Worm (Caenorhabditis elegans) whole organism, L4 larva: ENCODE results near the gene fipr-14.

Experiments
- F44E2.7 ChIP-seq: fragments of 200-800 bp; sonication (Bioruptor generic); IDR thresholded peaks from 2 replicates; pipeline ENCODE4 v2.1.2; 2022; ENCODE audit warnings: missing genetic modification characterization, missing compliant biosample characterization
- F49E8.2 ChIP-seq: sonication (generic microtip); optimal IDR thresholded peaks from 2 replicates; lab custom pipeline; 2016; ENCODE audit warnings: missing compliant biosample characterization, mild to moderate bottlenecking, missing genetic modification characterization, borderline replicate concordance
- R02D3.7 ChIP-seq: fragments of 150-350 bp; sonication (generic microtip); optimal IDR thresholded peaks from 3 replicates; lab custom pipeline; 2014; ENCODE audit warnings: missing biosample characterization, missing genetic modification characterization
- Y48G9A.11 ChIP-seq: fragments of 200-800 bp; sonication (Bioruptor generic); IDR thresholded peaks from 2 replicates; pipeline ENCODE4 v1.3.6; 2022; ENCODE audit warnings: missing genetic modification reagents, missing genetic modification characterization, missing compliant biosample characterization
- Y5F2A.4 ChIP-seq: fragments of 200-800 bp; sonication (Bioruptor generic); optimal IDR thresholded peaks from 2 replicates; lab custom pipeline; 2018; ENCODE audit warnings: mild to moderate bottlenecking, missing genetic modification characterization, missing compliant biosample characterization
- ZK337.2 ChIP-seq: fragments of 200-800 bp; sonication (Bioruptor generic); IDR thresholded peaks from 2 replicates; pipeline ENCODE4 v1.3.6; 2022; ENCODE audit warnings: missing genetic modification reagents, missing genetic modification characterization, missing compliant biosample characterization
- ZK546.5 ChIP-seq, 2 experiments: sonication (generic microtip); optimal IDR thresholded peaks; 2 replicates each; lab custom pipeline; 2017; ENCODE audit warnings: missing biosample characterization in 2 of 2, missing genetic modification characterization in 2 of 2
- aha-1 ChIP-seq: fragments of 150-350 bp; peaks from one replicate; lab custom pipeline; 2014; ENCODE audit warnings: missing biosample characterization, missing genetic modification characterization
- aly-2 ChIP-seq: sonication (generic microtip); optimal IDR thresholded peaks from 2 replicates; lab custom pipeline; 2018; ENCODE audit warnings: missing biosample characterization, missing genetic modification characterization
- attf-4 ChIP-seq: sonication (generic microtip); optimal IDR thresholded peaks from 3 replicates; lab custom pipeline; 2017; ENCODE audit warnings: missing biosample characterization, missing genetic modification characterization
- ceh-28 ChIP-seq: fragments of 150-350 bp; optimal IDR thresholded peaks from 2 replicates; lab custom pipeline; 2014; ENCODE audit warnings: missing biosample characterization, missing genetic modification reagents, missing genetic modification characterization
- ceh-32 ChIP-seq: sonication (generic microtip); optimal IDR thresholded peaks from 2 replicates; lab custom pipeline; 2016; ENCODE audit warnings: mild to moderate bottlenecking, missing genetic modification characterization, missing compliant biosample characterization; ENCODE audit not compliant: poor library complexity
- ceh-62 ChIP-seq: sonication (generic microtip); optimal IDR thresholded peaks from 2 replicates; lab custom pipeline; 2017; ENCODE audit warnings: missing biosample characterization, missing genetic modification characterization
- ceh-82 ChIP-seq: sonication (generic microtip); optimal IDR thresholded peaks from 2 replicates; lab custom pipeline; 2017; ENCODE audit warnings: missing biosample characterization, missing genetic modification characterization
- ctbp-1 ChIP-seq: fragments of 200-800 bp; sonication (Bioruptor generic); IDR thresholded peaks from 2 replicates; pipeline ENCODE4 v1.3.6; 2022; ENCODE audit warnings: missing genetic modification reagents, missing genetic modification characterization, missing compliant biosample characterization
- daf-19 ChIP-seq: fragments of 200-800 bp; sonication (Bioruptor generic); conservative IDR thresholded peaks from 2 replicates; pipeline ENCODE4 v1.3.6; 2022; ENCODE audit warnings: missing genetic modification characterization, missing compliant biosample characterization
- duxl-1 ChIP-seq: sonication (generic microtip); optimal IDR thresholded peaks from 2 replicates; lab custom pipeline; 2016; ENCODE audit warnings: mild to moderate bottlenecking, missing genetic modification characterization, moderate library complexity, missing compliant biosample characterization; ENCODE audit not compliant: poor library complexity
- egl-27 ChIP-seq: sonication (generic microtip); optimal IDR thresholded peaks from 3 replicates; lab custom pipeline; 2017; ENCODE audit warnings: missing biosample characterization, missing genetic modification reagents, missing genetic modification characterization
- egl-43 ChIP-seq: fragments of 200-800 bp; sonication (Bioruptor generic); IDR thresholded peaks from 2 replicates; pipeline ENCODE4 v1.3.6; 2022; ENCODE audit warnings: missing genetic modification reagents, missing genetic modification characterization, missing compliant biosample characterization
- fkh-10 ChIP-seq: fragments of 150-350 bp; optimal IDR thresholded peaks from 2 replicates; lab custom pipeline; 2014; ENCODE audit warnings: missing biosample characterization, missing genetic modification reagents, missing genetic modification characterization
- fos-1 ChIP-seq: fragments of 150-350 bp; optimal IDR thresholded peaks from 2 replicates; lab custom pipeline; 2014; ENCODE audit warnings: missing biosample characterization, missing genetic modification characterization
- gei-8 ChIP-seq: fragments of 200-800 bp; sonication (Bioruptor generic); optimal IDR thresholded peaks from 2 replicates; lab custom pipeline; 2018; ENCODE audit warnings: mild to moderate bottlenecking, missing genetic modification characterization, missing compliant biosample characterization
- hlh-11 ChIP-seq: fragments of 200-800 bp; sonication (Bioruptor generic); optimal IDR thresholded peaks from 2 replicates; lab custom pipeline; 2018; ENCODE audit warnings: mild to moderate bottlenecking, missing genetic modification characterization, missing compliant biosample characterization
- lim-7 ChIP-seq: fragments of 200-800 bp; sonication (Bioruptor generic); IDR thresholded peaks from 2 replicates; pipeline ENCODE4 v1.3.6; 2022; ENCODE audit warnings: missing genetic modification characterization, missing compliant biosample characterization
- lin-1 ChIP-seq: fragments of 200-800 bp; sonication (Bioruptor generic); IDR thresholded peaks from 2 replicates; pipeline ENCODE4 v1.3.6; 2022; ENCODE audit warnings: missing genetic modification reagents, missing genetic modification characterization, missing compliant biosample characterization
- lin-15B ChIP-seq: fragments of 150-350 bp; sonication (generic microtip); optimal IDR thresholded peaks from 3 replicates; lab custom pipeline; 2014; ENCODE audit warnings: missing biosample characterization, missing genetic modification characterization
- lin-38 ChIP-seq: fragments of 200-800 bp; sonication (Bioruptor generic); IDR thresholded peaks from 2 replicates; pipeline ENCODE4 v1.3.6; 2022; ENCODE audit warnings: missing genetic modification reagents, missing genetic modification characterization, missing compliant biosample characterization
- lin-39 ChIP-seq: fragments of 150-350 bp; optimal IDR thresholded peaks from 2 replicates; lab custom pipeline; 2014; ENCODE audit warnings: missing biosample characterization, missing genetic modification reagents, missing genetic modification characterization
- lir-3 ChIP-seq: sonication (generic microtip); optimal IDR thresholded peaks from 2 replicates; lab custom pipeline; 2016; ENCODE audit warnings: mild to moderate bottlenecking, missing genetic modification characterization, missing compliant biosample characterization
- mdl-1 ChIP-seq, 2 experiments: fragments of 150-350 bp in 1 of 2; sonication (generic microtip) in 1 of 2; optimal IDR thresholded peaks; 2 replicates each; lab custom pipeline; 2014 to 2017; ENCODE audit warnings: missing biosample characterization in 2 of 2, missing genetic modification characterization in 2 of 2
- mxl-2 ChIP-seq: fragments of 200-800 bp; sonication (Bioruptor generic); conservative IDR thresholded peaks from 2 replicates; pipeline ENCODE4 v1.3.6; 2022; ENCODE audit warnings: missing genetic modification reagents, missing genetic modification characterization, missing compliant biosample characterization
- nhr-11 ChIP-seq: fragments of 150-350 bp; optimal IDR thresholded peaks from 2 replicates; lab custom pipeline; 2014; ENCODE audit warnings: missing biosample characterization, missing genetic modification characterization
- nhr-111 ChIP-seq: fragments of 200-800 bp; sonication (Bioruptor generic); optimal IDR thresholded peaks from 2 replicates; lab custom pipeline; 2018; ENCODE audit warnings: mild to moderate bottlenecking, missing genetic modification characterization, missing compliant biosample characterization
- nhr-25 ChIP-seq: sonication (generic microtip); optimal IDR thresholded peaks from 2 replicates; lab custom pipeline; 2017; ENCODE audit warnings: missing genetic modification characterization, mild to moderate bottlenecking, missing compliant biosample characterization, antibody characterized with exemption, moderate library complexity, borderline replicate concordance; ENCODE audit not compliant: insufficient read depth
- nhr-28 ChIP-seq: fragments of 150-350 bp; optimal IDR thresholded peaks from 2 replicates; lab custom pipeline; 2014; ENCODE audit warnings: missing biosample characterization, missing genetic modification characterization
- nhr-42 ChIP-seq: fragments of 200-800 bp; sonication (Bioruptor generic); IDR thresholded peaks from 2 replicates; pipeline ENCODE4 v1.3.6; 2022; ENCODE audit warnings: missing genetic modification characterization, missing compliant biosample characterization
- nhr-6 ChIP-seq: fragments of 150-350 bp; optimal IDR thresholded peaks from 2 replicates; lab custom pipeline; 2014; ENCODE audit warnings: missing biosample characterization, missing genetic modification characterization
- nhr-76 ChIP-seq: fragments of 150-350 bp; optimal IDR thresholded peaks from 2 replicates; lab custom pipeline; 2014; ENCODE audit warnings: missing biosample characterization, missing genetic modification characterization
- nhr-77 ChIP-seq: fragments of 150-350 bp; optimal IDR thresholded peaks from 2 replicates; lab custom pipeline; 2014; ENCODE audit warnings: missing biosample characterization, missing genetic modification characterization
- php-3 ChIP-seq: fragments of 200-800 bp; sonication (Bioruptor generic); IDR thresholded peaks from 2 replicates; pipeline ENCODE4 v1.3.6; 2022; ENCODE audit warnings: missing genetic modification reagents, missing genetic modification characterization, missing compliant biosample characterization
- pqm-1 ChIP-seq: sonication (generic microtip); optimal IDR thresholded peaks from 2 replicates; lab custom pipeline; 2017; ENCODE audit warnings: missing biosample characterization, missing genetic modification characterization
- saeg-2 ChIP-seq: fragments of 200-800 bp; sonication (Bioruptor generic); IDR thresholded peaks from 2 replicates; pipeline ENCODE4 v1.3.6; 2022; ENCODE audit warnings: missing genetic modification reagents, missing genetic modification characterization, missing compliant biosample characterization
- sdz-12 ChIP-seq: fragments of 200-800 bp; sonication (Bioruptor generic); optimal IDR thresholded peaks from 2 replicates; lab custom pipeline; 2018; ENCODE audit warnings: mild to moderate bottlenecking, missing genetic modification characterization, missing compliant biosample characterization
- set-16 ChIP-seq: fragments of 200-800 bp; sonication (Bioruptor generic); IDR thresholded peaks from 2 replicates; pipeline ENCODE4 v1.3.6; 2022; ENCODE audit warnings: missing genetic modification reagents, missing genetic modification characterization, missing compliant biosample characterization
- skn-1 ChIP-seq: fragments of 150-350 bp; optimal IDR thresholded peaks from 2 replicates; lab custom pipeline; 2014; ENCODE audit warnings: missing biosample characterization, missing genetic modification characterization
- snpc-4 ChIP-seq: fragments of 150-350 bp; optimal IDR thresholded peaks from 2 replicates; lab custom pipeline; 2014; ENCODE audit warnings: missing biosample characterization, missing genetic modification characterization
- spr-1 ChIP-seq: sonication (generic microtip); optimal IDR thresholded peaks from 2 replicates; lab custom pipeline; 2016; ENCODE audit warnings: mild to moderate bottlenecking, missing genetic modification characterization, missing compliant biosample characterization
- unc-62 ChIP-seq, 3 experiments: fragments of 150-350 bp in 1 of 3; sonication (generic microtip); optimal IDR thresholded peaks in 2 of 3; peaks in 1 of 3; 1 replicate in 1 of 3; 2 replicates in 2 of 3; lab custom pipeline; 2014 to 2017; ENCODE audit warnings: missing biosample characterization in 3 of 3, missing genetic modification characterization in 3 of 3, missing genetic modification reagents in 3 of 3, missing genotype in 1 of 3
- vab-7 ChIP-seq: fragments of 200-800 bp; sonication (Bioruptor generic); IDR thresholded peaks from 2 replicates; pipeline ENCODE4 v1.3.6; 2022; ENCODE audit warnings: missing genetic modification reagents, missing genetic modification characterization, missing compliant biosample characterization
- zfp-2 ChIP-seq: sonication (generic microtip); optimal IDR thresholded peaks from 2 replicates; lab custom pipeline; 2016; ENCODE audit warnings: mild to moderate bottlenecking, missing genetic modification characterization, missing compliant biosample characterization
- zfp-3 ChIP-seq: fragments of 200-800 bp; sonication (Bioruptor generic); conservative IDR thresholded peaks from 2 replicates; pipeline ENCODE4 v1.3.6; 2022; ENCODE audit warnings: missing genetic modification reagents, missing genetic modification characterization, missing compliant biosample characterization
- ztf-7 ChIP-seq: fragments of 150-350 bp; optimal IDR thresholded peaks from 2 replicates; lab custom pipeline; 2014; ENCODE audit warnings: missing biosample characterization, missing genetic modification characterization

Gene fipr-14

ce11 chrIV:10842705-10843364 lies 34.1 kb upstream of the fipr-14 start, which contains the start of gene T11G6.5:
Gene T11G6.5, minus strand, starts transcription at chrIV:10842755.
- TF ChIP-seq R02D3.7 (tag; lab: Kevin White, UChicago) (no peak), daf-19 (GFP tag; lab: Robert Waterston, UW) (no peak), nhr-11 (tag; lab: Kevin White, UChicago) (no peak), fos-1 (tag; lab: Kevin White, UChicago) (no peak), lin-15B (tag; lab: Kevin White, UChicago) (no peak), lir-3 (tag; lab: Kevin White, UChicago) (no peak), nhr-42 (GFP tag; lab: Robert Waterston, UW) (no peak), ceh-28 (tag; lab: Kevin White, UChicago) (no peak), lin-39 (tag; lab: Kevin White, UChicago) (no peak), F44E2.7 (no peak), nhr-111 (GFP tag; lab: Kevin White, UChicago) (no peak), nhr-6 (no peak), ctbp-1 (GFP tag; lab: Robert Waterston, UW) (no peak), saeg-2 (GFP tag; lab: Robert Waterston, UW) (no peak), ceh-62 (tag; lab: Kevin White, UChicago) (no peak), unc-62 (GFP tag; optimal IDR thresholded peaks at IDR 0.05 in 1 of 2; lab: Kevin White, UChicago) (no peak), unc-62 (tag; optimal IDR thresholded peaks at IDR 0.05; lab: Kevin White, UChicago) (no peak), ceh-82 (no peak), ZK546.5 (tag; optimal IDR thresholded peaks at IDR 0.05; lab: Kevin White, UChicago) (no peak), lin-1 (no peak), hlh-11 (tag; lab: Kevin White, UChicago) (peak; percentile 14), F49E8.2 (no peak), aly-2 (tag; lab: Kevin White, UChicago) (no peak), nhr-77 (no peak), fkh-10 (GFP tag; lab: Kevin White, UChicago) (no peak), php-3 (no peak), set-16 (no peak), spr-1 (tag; lab: Kevin White, UChicago) (no peak), vab-7 (no peak), ZK337.2 (GFP tag; lab: Robert Waterston, UW) (no peak), zfp-2 (tag; lab: Kevin White, UChicago) (no peak), duxl-1 (tag; lab: Kevin White, UChicago) (no peak), lin-38 (GFP tag; lab: Robert Waterston, UW) (peak; percentile 25; the same call in 1 of the 2 replicates), Y48G9A.11 (GFP tag; lab: Robert Waterston, UW) (no peak), skn-1 (no peak), lim-7 (GFP tag; lab: Robert Waterston, UW) (no peak), nhr-76 (tag; lab: Kevin White, UChicago) (no peak), aha-1 (tag; lab: Kevin White, UChicago) (peak; percentile 89), mxl-2 (GFP tag; lab: Robert Waterston, UW) (no peak), mdl-1 (tag; optimal IDR thresholded peaks at IDR 0.05; lab: Kevin White, UChicago) (peak; percentile 24 to 35), attf-4 (tag; lab: Kevin White, UChicago) (no peak), nhr-25 (tag; lab: Kevin White, UChicago) (no peak), ztf-7 (tag; lab: Kevin White, UChicago) (no peak), ceh-32 (no peak), nhr-28 (tag; lab: Kevin White, UChicago) (no peak), egl-43 (GFP tag; lab: Robert Waterston, UW) (no peak), zfp-3 (GFP tag; lab: Robert Waterston, UW) (no peak), snpc-4 (tag; lab: Kevin White, UChicago) (no peak), gei-8 (GFP tag; lab: Kevin White, UChicago) (no peak), egl-27 (tag; lab: Kevin White, UChicago) (no peak), sdz-12 (GFP tag; lab: Kevin White, UChicago) (no peak), pqm-1 (tag; lab: Kevin White, UChicago) (no peak), Y5F2A.4 (no peak)
